Worm (Caenorhabditis elegans) whole organism, young adult: ENCODE measurements around the gene C45G9.14.

Experiments
- B0336.3 ChIP-seq: fragments of 200-800 bp; sonication (Bioruptor generic); IDR thresholded peaks from 2 replicates; pipeline ENCODE4 v1.3.6; 2022; ENCODE audit warnings: missing genetic modification characterization, missing compliant biosample characterization
- K11D2.4 ChIP-seq: fragments of 200-800 bp; sonication (Bioruptor generic); IDR thresholded peaks from 2 replicates; pipeline ENCODE4 v1.3.6; 2022; ENCODE audit warnings: missing genetic modification reagents, missing genetic modification characterization, missing compliant biosample characterization
- Y53G8AR.9 ChIP-seq: fragments of 200-800 bp; sonication (Bioruptor generic); conservative IDR thresholded peaks from 2 replicates; pipeline ENCODE4 v1.3.6; 2022; ENCODE audit warnings: missing genetic modification reagents, missing genetic modification characterization, missing compliant biosample characterization
- attf-6 ChIP-seq: fragments of 200-800 bp; sonication (Bioruptor generic); IDR thresholded peaks from 2 replicates; pipeline ENCODE4 v1.3.6; 2022; ENCODE audit warnings: missing genetic modification reagents, missing genetic modification characterization, missing compliant biosample characterization
- bed-2 ChIP-seq: fragments of 200-800 bp; sonication (Bioruptor generic); IDR thresholded peaks from 2 replicates; pipeline ENCODE4 v1.3.6; 2022; ENCODE audit warnings: missing genetic modification reagents, missing genetic modification characterization, missing compliant biosample characterization
- ceh-58 ChIP-seq: fragments of 200-800 bp; sonication (Bioruptor generic); IDR thresholded peaks from 2 replicates; pipeline ENCODE4 v1.3.6; 2022; ENCODE audit warnings: missing genetic modification characterization, missing compliant biosample characterization
- ceh-91 ChIP-seq: fragments of 200-800 bp; sonication (Bioruptor generic); IDR thresholded peaks from 2 replicates; pipeline ENCODE4 v1.3.6; 2022; ENCODE audit warnings: missing genetic modification reagents, missing genetic modification characterization, missing compliant biosample characterization
- dpl-1 ChIP-seq: fragments of 150-350 bp; optimal IDR thresholded peaks from 2 replicates; lab custom pipeline; 2014; ENCODE audit warnings: missing biosample characterization, missing genetic modification reagents, missing genetic modification characterization
- efl-1 ChIP-seq: fragments of 150-350 bp; optimal IDR thresholded peaks from 2 replicates; lab custom pipeline; 2014; ENCODE audit warnings: missing biosample characterization, missing genetic modification reagents, missing genetic modification characterization
- lsy-27 ChIP-seq: sonication (generic microtip); optimal IDR thresholded peaks from 2 replicates; lab custom pipeline; 2017; ENCODE audit warnings: missing genetic modification characterization, mild to moderate bottlenecking, missing compliant biosample characterization, antibody characterized with exemption, missing genotype, borderline replicate concordance; ENCODE audit not compliant: insufficient read depth
- nhr-90 ChIP-seq: sonication (generic microtip); optimal IDR thresholded peaks from 2 replicates; lab custom pipeline; 2016; ENCODE audit warnings: missing genotype, mild to moderate bottlenecking, missing genetic modification characterization, missing compliant biosample characterization
- rcor-1 ChIP-seq: fragments of 200-800 bp; sonication (Bioruptor generic); IDR thresholded peaks from 2 replicates; pipeline ENCODE4 v1.3.6; 2022; ENCODE audit warnings: missing genetic modification reagents, missing genetic modification characterization, missing compliant biosample characterization
- sdz-38 ChIP-seq: sonication (generic microtip); optimal IDR thresholded peaks from 2 replicates; lab custom pipeline; 2016; ENCODE audit warnings: missing genotype, missing genetic modification characterization, missing compliant biosample characterization

DNA sequence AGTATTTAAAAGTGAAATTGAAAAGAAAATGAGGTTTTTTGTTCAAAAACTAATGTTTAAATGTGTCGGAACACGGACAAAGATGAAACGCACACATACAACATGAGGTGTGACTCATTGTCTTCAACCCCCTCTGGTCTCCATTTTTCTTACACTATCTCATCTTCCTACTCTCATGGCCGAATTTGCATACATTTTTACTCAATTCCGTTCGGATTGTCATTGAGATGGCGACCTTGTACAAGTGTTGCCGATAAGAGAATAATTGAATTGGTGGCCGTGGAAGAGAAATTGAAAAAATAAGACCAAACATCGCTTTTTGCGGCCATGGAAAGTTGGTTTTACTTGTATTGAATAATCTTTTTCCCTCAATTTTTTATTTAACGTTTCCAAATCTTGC lies 2.4 kb downstream of the C45G9.14 start, which contains the start of gene txbp-3:
- no peak for TF ChIP-seq dpl-1 (GFP tag; lab: Kevin White, UChicago)
- TF ChIP-seq bed-2 = no peak
- TF ChIP-seq nhr-90 (tag; lab: Kevin White, UChicago) = no peak
- TF ChIP-seq K11D2.4 (GFP tag; lab: Robert Waterston, UW) = no peak
- no peak for TF ChIP-seq attf-6 (GFP tag; lab: Robert Waterston, UW)
- TF ChIP-seq rcor-1 (GFP tag; lab: Robert Waterston, UW) = no peak
- no peak for TF ChIP-seq ceh-91 (GFP tag; lab: Robert Waterston, UW)
- TF ChIP-seq lsy-27 = no peak
- TF ChIP-seq Y53G8AR.9 (GFP tag; lab: Robert Waterston, UW) = no peak
- TF ChIP-seq B0336.3 = no peak
- TF ChIP-seq ceh-58 (GFP tag; lab: Robert Waterston, UW) = no peak
- TF ChIP-seq efl-1 (GFP tag; lab: Kevin White, UChicago) = no peak
- TF ChIP-seq sdz-38 (tag; lab: Kevin White, UChicago) = no peak
